Worm (Caenorhabditis elegans): Measurements from ENCODE around the gene C56C10.7.

The C56C10.7 gene

DNA sequence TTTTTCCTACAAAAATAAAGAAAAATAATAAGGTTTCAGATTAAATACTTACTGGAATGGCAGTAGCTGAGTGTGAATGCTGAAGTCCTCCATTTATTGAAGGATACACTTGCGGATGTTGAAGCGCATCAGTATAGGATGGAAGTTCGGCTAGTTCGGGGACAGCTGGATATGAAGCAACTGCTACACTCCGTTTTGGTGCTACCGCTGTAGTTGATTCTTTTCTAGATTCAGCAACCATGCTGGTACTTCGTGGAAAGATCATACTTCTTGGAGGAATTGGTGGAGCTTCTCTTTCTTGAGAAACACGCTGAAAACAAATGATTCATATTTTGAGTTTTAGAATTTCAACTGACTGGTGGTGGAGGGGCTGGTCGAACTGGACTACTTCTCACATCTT is 21.3 kb upstream of the C56C10.7 start:
- no peak for TF ChIP-seq nhr-12 (tag; optimal IDR thresholded peaks at IDR 0.05)
- TF ChIP-seq nhr-129 (tag; optimal IDR thresholded peaks at IDR 0.05) = no peak
- TF ChIP-seq ztf-4 (tag; optimal IDR thresholded peaks at IDR 0.05) = no peak
- TF ChIP-seq elt-3 (tag; optimal IDR thresholded peaks at IDR 0.05) = no peak
- no peak for TF ChIP-seq ceh-16 (tag; optimal IDR thresholded peaks at IDR 0.05)
- no peak for TF ChIP-seq nhr-77 (tag; optimal IDR thresholded peaks at IDR 0.05)
- TF ChIP-seq F13H6.1 (tag; optimal IDR thresholded peaks at IDR 0.05) = no peak
- no peak for TF ChIP-seq aly-2 (tag; optimal IDR thresholded peaks at IDR 0.05)
- TF ChIP-seq dmd-4 (tag; optimal IDR thresholded peaks at IDR 0.05) = no peak
- no peak for TF ChIP-seq nhr-6 (tag; optimal IDR thresholded peaks at IDR 0.05)
- no peak for TF ChIP-seq nhr-21 (tag; optimal IDR thresholded peaks at IDR 0.05)
- no peak for TF ChIP-seq Y55F3AM.14 (GFP tag; optimal IDR thresholded peaks at IDR 0.05)
- no peak for TF ChIP-seq nhr-10 (tag; optimal IDR thresholded peaks at IDR 0.05)
- TF ChIP-seq fos-1 (tag; optimal IDR thresholded peaks at IDR 0.05) = no peak
- TF ChIP-seq R02D3.7 (tag; optimal IDR thresholded peaks at IDR 0.05) = no peak
- no peak for TF ChIP-seq ztf-1 (GFP tag; conservative IDR thresholded peaks at IDR 0.05)
- TF ChIP-seq sem-4 (tag; optimal IDR thresholded peaks at IDR 0.05) = no peak
- TF ChIP-seq skn-1 (tag; optimal IDR thresholded peaks at IDR 0.05) = no peak
- no peak for TF ChIP-seq ZK546.5 (tag; optimal IDR thresholded peaks at IDR 0.05)

DNA sequence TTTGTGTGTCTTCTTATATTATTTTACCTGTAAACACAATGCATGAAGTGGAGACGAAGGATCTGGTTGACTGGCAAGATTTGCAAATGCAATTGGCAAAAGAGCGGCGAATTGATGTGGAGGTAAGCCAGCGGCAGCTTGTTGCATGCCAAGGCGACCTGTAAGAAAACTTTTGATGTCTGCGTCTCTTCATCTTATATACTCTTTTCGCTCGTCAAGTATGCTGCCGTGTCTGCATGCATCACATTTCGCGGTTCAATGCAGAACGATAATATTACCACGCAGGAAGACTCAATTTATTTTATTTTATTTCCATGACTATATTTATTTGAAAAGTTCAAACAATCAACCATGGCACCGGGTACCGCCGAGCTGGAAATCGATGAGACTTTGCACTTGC is 13.6 kb upstream of the C56C10.7 start, which contains the start of gene vps-33.2:
Gene vps-33.2 (plus strand): TSS at position 244 of the 400 bp plus-strand sequence.
- no peak for TF ChIP-seq mdl-1 (tag; optimal IDR thresholded peaks at IDR 0.05)
- TF ChIP-seq fos-1 (tag; optimal IDR thresholded peaks at IDR 0.05) = peak; percentile 23
- TF ChIP-seq Y55F3AM.14 (GFP tag; optimal IDR thresholded peaks at IDR 0.05) = no peak
- no peak for TF ChIP-seq skn-1 (tag; optimal IDR thresholded peaks at IDR 0.05)
- no peak for TF ChIP-seq nhr-23 (tag; optimal IDR thresholded peaks at IDR 0.05)
- no peak for TF ChIP-seq sem-4 (tag; optimal IDR thresholded peaks at IDR 0.05)
- peak; percentile 58 for TF ChIP-seq sma-9 (GFP tag; optimal IDR thresholded peaks at IDR 0.05)
- no peak for TF ChIP-seq sma-9 (tag; optimal IDR thresholded peaks at IDR 0.05)
- TF ChIP-seq mbf-1 (tag; optimal IDR thresholded peaks at IDR 0.05) = no peak
- peak; percentile 22 for TF ChIP-seq lin-11 (tag; optimal IDR thresholded peaks at IDR 0.05)
- no peak for TF ChIP-seq blmp-1 (tag; optimal IDR thresholded peaks at IDR 0.05; ENCODE audit: insufficient read depth)
- no peak for TF ChIP-seq snpc-4 (tag; optimal IDR thresholded peaks at IDR 0.05)
- no peak for TF ChIP-seq ama-1 (optimal IDR thresholded peaks at IDR 0.05)
- TF ChIP-seq unc-55 (GFP tag; optimal IDR thresholded peaks at IDR 0.05) = no peak
- peak; percentile 48 for TF ChIP-seq gmeb-1 (tag; optimal IDR thresholded peaks at IDR 0.05)
- TF ChIP-seq lsy-2 (tag; optimal IDR thresholded peaks at IDR 0.05) = peak; percentile 27 to 58
- peak; percentile 59 for TF ChIP-seq C34F6.9 (tag; optimal IDR thresholded peaks at IDR 0.05)
- TF ChIP-seq elt-1 (tag; optimal IDR thresholded peaks at IDR 0.05) = no peak
- no peak for TF ChIP-seq nhr-12 (tag; optimal IDR thresholded peaks at IDR 0.05)
- TF ChIP-seq elt-3 (tag; optimal IDR thresholded peaks at IDR 0.05) = no peak
- TF ChIP-seq ZK546.5 (tag; optimal IDR thresholded peaks at IDR 0.05) = no peak
- no peak for TF ChIP-seq lin-13 (GFP tag; optimal IDR thresholded peaks at IDR 0.05)
- no peak for TF ChIP-seq lin-39 (tag; optimal IDR thresholded peaks at IDR 0.05)
- peak; percentile 35 for TF ChIP-seq nhr-129 (tag; optimal IDR thresholded peaks at IDR 0.05)
- TF ChIP-seq sma-3 (GFP tag; optimal IDR thresholded peaks at IDR 0.05) = peak; percentile 20
- TF ChIP-seq nhr-77 (tag; optimal IDR thresholded peaks at IDR 0.05) = no peak
- TF ChIP-seq nhr-25 (tag; optimal IDR thresholded peaks at IDR 0.05) = no peak
- TF ChIP-seq nhr-21 (tag; optimal IDR thresholded peaks at IDR 0.05) = no peak
- TF ChIP-seq F13H6.1 (tag; optimal IDR thresholded peaks at IDR 0.05) = peak; percentile 46

ce11 chrII:6598050-6598449 is 10.7 kb upstream of the C56C10.7 start, which contains the start of gene dnj-8:
TSS of gene dnj-8 (minus strand) at chrII:6598080.
- peak; percentile 54 for TF ChIP-seq unc-55 (GFP tag; optimal IDR thresholded peaks at IDR 0.05)
- TF ChIP-seq elt-1 (tag; optimal IDR thresholded peaks at IDR 0.05) = no peak
- no peak for TF ChIP-seq nhr-237 (tag; optimal IDR thresholded peaks at IDR 0.05)
- no peak for TF ChIP-seq nhr-12 (tag; optimal IDR thresholded peaks at IDR 0.05)
- peak in 1 of 2 experiments; percentile 6 for TF ChIP-seq lsy-2 (tag; optimal IDR thresholded peaks at IDR 0.05)
- no peak for TF ChIP-seq F13H6.1 (tag; optimal IDR thresholded peaks at IDR 0.05)
- TF ChIP-seq fos-1 (tag; optimal IDR thresholded peaks at IDR 0.05) = no peak
- no peak for TF ChIP-seq ztf-1 (GFP tag; conservative IDR thresholded peaks at IDR 0.05)
- peak; percentile 60 for TF ChIP-seq C34F6.9 (tag; optimal IDR thresholded peaks at IDR 0.05)

DNA sequence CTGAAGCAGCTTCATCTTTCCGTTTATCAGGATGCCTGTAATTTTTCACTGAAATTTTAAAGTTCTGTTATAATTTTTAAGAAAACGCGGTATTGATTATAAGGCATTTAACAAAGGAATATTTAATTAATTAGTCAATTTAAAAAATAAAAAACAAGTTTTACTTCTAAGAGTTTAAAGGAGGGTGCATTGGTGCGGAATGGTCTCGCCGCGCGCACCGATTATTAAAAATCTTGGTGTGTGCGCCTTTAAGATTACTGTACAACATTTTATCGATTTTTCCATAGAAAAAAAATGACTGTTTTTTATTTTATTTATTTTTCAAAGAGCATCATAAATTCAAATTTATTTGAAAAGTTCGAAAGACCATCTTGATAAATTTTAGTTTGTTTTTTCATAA is 10.1 kb upstream of the C56C10.7 start:
- no peak for TF ChIP-seq elt-1 (tag; optimal IDR thresholded peaks at IDR 0.05)
- TF ChIP-seq nhr-11 (tag; optimal IDR thresholded peaks at IDR 0.05) = no peak
- no peak for TF ChIP-seq egl-27 (tag; optimal IDR thresholded peaks at IDR 0.05)
- TF ChIP-seq dmd-4 (tag; optimal IDR thresholded peaks at IDR 0.05) = no peak
- TF ChIP-seq gmeb-1 (tag; optimal IDR thresholded peaks at IDR 0.05) = no peak
- no peak for TF ChIP-seq nhr-23 (tag; optimal IDR thresholded peaks at IDR 0.05)
- TF ChIP-seq lin-39 (tag; optimal IDR thresholded peaks at IDR 0.05) = no peak
- TF ChIP-seq ceh-82 (tag; optimal IDR thresholded peaks at IDR 0.05) = no peak
- no peak for TF ChIP-seq nhr-21 (tag; optimal IDR thresholded peaks at IDR 0.05)
- no peak for TF ChIP-seq ztf-11 (tag; optimal IDR thresholded peaks at IDR 0.05)
- TF ChIP-seq crh-2 (tag; optimal IDR thresholded peaks at IDR 0.05) = no peak
- TF ChIP-seq blmp-1 (tag; optimal IDR thresholded peaks at IDR 0.05; ENCODE audit: insufficient read depth) = no peak
- TF ChIP-seq unc-39 (tag; optimal IDR thresholded peaks at IDR 0.05) = no peak
